Fruit fly (Drosophila melanogaster) whole organism, adult: ENCODE data around the gene CG32263.

ENCODE experiments used
- CG12768 ChIP-seq: fragments of 200-800 bp; sonication (Bioruptor generic); optimal IDR thresholded peaks from 2 replicates; lab custom pipeline; 2017; ENCODE audit warnings: missing biosample characterization, missing genetic modification characterization, mild to moderate bottlenecking, moderate library complexity, missing genetic modification reagents
- cic ChIP-seq: fragments of 200-800 bp; sonication (Bioruptor generic); optimal IDR thresholded peaks from 2 replicates; lab custom pipeline; 2017; ENCODE audit warnings: missing biosample characterization, mild to moderate bottlenecking, missing genetic modification characterization, moderate library complexity

DNA sequence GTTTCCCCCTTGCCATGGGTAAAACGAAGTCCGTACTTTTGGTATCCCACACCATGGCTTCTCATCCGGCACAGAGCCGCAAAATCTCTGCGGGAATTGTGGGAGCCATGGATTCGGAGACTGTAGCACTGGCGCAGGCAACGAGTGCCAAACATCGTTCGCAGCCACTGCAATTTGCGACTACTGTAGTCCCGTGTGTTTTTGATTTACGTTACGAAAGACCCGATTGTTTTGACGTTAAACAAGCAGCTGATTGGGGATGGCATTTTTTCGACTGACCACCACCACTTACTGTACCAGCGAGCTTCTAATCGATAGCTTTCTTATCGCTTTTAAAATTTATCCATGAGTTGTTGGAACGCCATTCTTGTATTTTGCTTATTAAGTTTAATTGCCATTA, 971 bp downstream of the CG32263 start, which contains the start of gene CG32262:
- TF ChIP-seq CG12768 (GFP tag; lab: Kevin White, UChicago) (no peak), cic (no peak)
